Worm (Caenorhabditis elegans): ENCODE data around the gene warf-1.

warf-1 gene

ce11 chrIV:7633020-7633419 is 1.6 kb upstream of the warf-1 start, which contains the start of gene plp-1:
TSS of gene plp-1 (plus strand) at chrIV:7633360.
- TF ChIP-seq unc-130 (tag; optimal IDR thresholded peaks at IDR 0.05) (no peak), mdl-1 (tag; optimal IDR thresholded peaks at IDR 0.05) (no peak), unc-62 (GFP tag; optimal IDR thresholded peaks at IDR 0.05) (no peak), ztf-4 (tag; optimal IDR thresholded peaks at IDR 0.05) (no peak), mep-1 (tag; optimal IDR thresholded peaks at IDR 0.05) (peak; percentile 19), blmp-1 (tag; optimal IDR thresholded peaks at IDR 0.05) (peak; percentile 17), swsn-7 (tag; optimal IDR thresholded peaks at IDR 0.05) (no peak), ama-1 (optimal IDR thresholded peaks at IDR 0.05) (no peak), nhr-28 (tag; optimal IDR thresholded peaks at IDR 0.05) (no peak), mef-2 (tag; optimal IDR thresholded peaks at IDR 0.05) (no peak)

- no peak for TF ChIP-seq lin-15B (tag; optimal IDR thresholded peaks at IDR 0.05)
Observed at ce11 chrIV:7641758-7642157, 7.2 kb downstream of the warf-1 start, which contains the start of gene nep-16. TSS of gene nep-16 (minus strand) at chrIV:7641858.

- TF ChIP-seq ceh-88 (GFP tag; IDR thresholded peaks at IDR 0.05) (no peak), ceh-63 (GFP tag; optimal IDR thresholded peaks at IDR 0.05) (no peak)
Observed at ce11 chrIV:7642971-7643370, 8.4 kb downstream of the warf-1 start, which contains the start of gene nlp-20. TSS of gene nlp-20 (minus strand) at chrIV:7643071.

ce11 chrIV:7646119-7646518 is 11.5 kb downstream of the warf-1 start, which contains the start of gene hmg-5:
TSS of gene hmg-5 (minus strand) at chrIV:7646219.
- TF ChIP-seq egl-27 (tag; optimal IDR thresholded peaks at IDR 0.05) = no peak
- TF ChIP-seq grh-1 (GFP tag; IDR thresholded peaks at IDR 0.05) = no peak
- TF ChIP-seq xbp-1 (tag; optimal IDR thresholded peaks at IDR 0.05) = no peak
- no peak for TF ChIP-seq ceh-88 (GFP tag; IDR thresholded peaks at IDR 0.05)
- TF ChIP-seq C34B4.2 (tag; optimal IDR thresholded peaks at IDR 0.05) = no peak
- no peak for TF ChIP-seq nhr-90 (tag; optimal IDR thresholded peaks at IDR 0.05; ENCODE audit: poor library complexity)
- TF ChIP-seq F16B12.6 (tag; optimal IDR thresholded peaks at IDR 0.05) = no peak
- TF ChIP-seq ztf-11 (tag; optimal IDR thresholded peaks at IDR 0.05) = no peak
- no peak for TF ChIP-seq ets-5 (GFP tag; IDR thresholded peaks at IDR 0.05)
- no peak for TF ChIP-seq nhr-20 (tag; optimal IDR thresholded peaks at IDR 0.05)
- no peak for TF ChIP-seq alr-1 (tag; optimal IDR thresholded peaks at IDR 0.05; ENCODE audit: borderline replicate concordance)
- no peak for TF ChIP-seq unc-30 (tag; optimal IDR thresholded peaks at IDR 0.05)
- TF ChIP-seq lin-39 (tag; optimal IDR thresholded peaks at IDR 0.05) = no peak
- TF ChIP-seq mdl-1 (tag; optimal IDR thresholded peaks at IDR 0.05) = no peak
- TF ChIP-seq unc-130 (tag; optimal IDR thresholded peaks at IDR 0.05) = no peak
- no peak for TF ChIP-seq aha-1 (tag; optimal IDR thresholded peaks at IDR 0.05)
- no peak for TF ChIP-seq unc-62 (GFP tag; optimal IDR thresholded peaks at IDR 0.05)

- TF ChIP-seq ets-5 (GFP tag; IDR thresholded peaks at IDR 0.05) (no peak), nhr-12 (tag; optimal IDR thresholded peaks at IDR 0.05) (no peak), nhr-71 (tag; optimal IDR thresholded peaks at IDR 0.05) (no peak), hlh-4 (tag; optimal IDR thresholded peaks at IDR 0.05) (no peak)
Observed at ce11 chrIV:7646861-7647260, 12.3 kb downstream of the warf-1 start.

- TF ChIP-seq efl-1 (optimal IDR thresholded peaks at IDR 0.05) = no peak
- TF ChIP-seq efl-1 (GFP tag; optimal IDR thresholded peaks at IDR 0.05 in 1 of 2) = peak in 1 of 2 experiments; percentile 75
- TF ChIP-seq elt-2 (tag; optimal IDR thresholded peaks at IDR 0.05) = no peak
Observed at ce11 chrIV:7650433-7650832, 15.8 kb downstream of the warf-1 start.

- TF ChIP-seq ceh-8 (GFP tag; optimal IDR thresholded peaks at IDR 0.05) (no peak), sup-37 (GFP tag; optimal IDR thresholded peaks at IDR 0.05) (no peak), ces-1 (GFP tag; optimal IDR thresholded peaks at IDR 0.05) (no peak), fkh-8 (tag; optimal IDR thresholded peaks at IDR 0.05) (no peak), lin-35 (GFP tag; optimal IDR thresholded peaks at IDR 0.05) (peak in 1 of 2 experiments; percentile 5), ama-1 (optimal IDR thresholded peaks at IDR 0.05) (no peak), nhr-20 (tag; optimal IDR thresholded peaks at IDR 0.05) (no peak), jun-1 (tag; optimal IDR thresholded peaks at IDR 0.05) (no peak), pag-3 (tag; optimal IDR thresholded peaks at IDR 0.05; ENCODE audit: borderline replicate concordance, insufficient read depth) (no peak), elt-2 (tag; optimal IDR thresholded peaks at IDR 0.05) (no peak), tbx-2 (tag; optimal IDR thresholded peaks at IDR 0.05) (no peak), nhr-85 (tag) (peak; percentile 68), ceh-90 (tag; optimal IDR thresholded peaks at IDR 0.05) (no peak), lir-3 (tag; optimal IDR thresholded peaks at IDR 0.05; ENCODE audit: poor library complexity) (no peak)
Observed at ce11 chrIV:7651120-7651519, 16.5 kb downstream of the warf-1 start, which contains the start of gene cima-1. TSS of gene cima-1 (plus strand) at chrIV:7651459.
